Fruit fly (Drosophila melanogaster): ENCODE results near the gene CG8461.

The CG8461 gene

DNA sequence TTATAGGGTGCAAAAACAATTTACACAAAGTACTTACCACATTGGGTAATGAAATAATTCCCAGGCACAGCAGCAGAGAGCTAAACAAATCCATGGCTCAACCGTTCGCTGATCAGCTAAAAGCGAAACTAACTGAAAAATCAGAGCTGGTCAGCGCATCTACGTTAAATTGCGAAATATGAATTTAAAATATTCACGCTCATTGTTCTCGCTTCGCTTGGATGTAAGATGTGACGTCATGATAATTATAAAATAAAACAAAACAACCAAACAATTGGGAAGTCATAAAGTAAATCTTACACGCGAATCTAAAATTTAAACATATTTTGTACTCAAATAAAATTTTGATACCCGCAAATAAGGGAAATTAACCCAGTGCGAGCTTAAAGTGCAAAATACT, 46.5 kb upstream of the CG8461 start, which contains the start of gene CG14854:
Gene CG14854, minus strand, starts transcription at position 101 of the 400 bp plus-strand sequence.
- TF ChIP-seq corto (GFP tag; optimal IDR thresholded peaks at IDR 0.05) (no peak), CG3995 (GFP tag; optimal IDR thresholded peaks at IDR 0.05) (no peak), CHES-1-like (GFP tag; optimal IDR thresholded peaks at IDR 0.05) (no peak), HmgD (GFP tag; optimal IDR thresholded peaks at IDR 0.05) (no peak), Six4 (GFP tag; optimal IDR thresholded peaks at IDR 0.05) (no peak), usp (GFP tag; optimal IDR thresholded peaks at IDR 0.05) (no peak), Dll (GFP tag; IDR thresholded peaks at IDR 0.05; ENCODE audit: partially characterized antibody) (no peak), CG43689 (GFP tag; IDR thresholded peaks at IDR 0.05) (no peak), Jarid2 (GFP tag; optimal IDR thresholded peaks at IDR 0.05) (no peak), Doc3 (GFP tag; IDR thresholded peaks at IDR 0.05; ENCODE audit: partially characterized antibody) (no peak), CG2199 (GFP tag; IDR thresholded peaks at IDR 0.05) (no peak), CG2889 (GFP tag; IDR thresholded peaks at IDR 0.05) (no peak), gro (GFP tag; optimal IDR thresholded peaks at IDR 0.05) (no peak)

DNA sequence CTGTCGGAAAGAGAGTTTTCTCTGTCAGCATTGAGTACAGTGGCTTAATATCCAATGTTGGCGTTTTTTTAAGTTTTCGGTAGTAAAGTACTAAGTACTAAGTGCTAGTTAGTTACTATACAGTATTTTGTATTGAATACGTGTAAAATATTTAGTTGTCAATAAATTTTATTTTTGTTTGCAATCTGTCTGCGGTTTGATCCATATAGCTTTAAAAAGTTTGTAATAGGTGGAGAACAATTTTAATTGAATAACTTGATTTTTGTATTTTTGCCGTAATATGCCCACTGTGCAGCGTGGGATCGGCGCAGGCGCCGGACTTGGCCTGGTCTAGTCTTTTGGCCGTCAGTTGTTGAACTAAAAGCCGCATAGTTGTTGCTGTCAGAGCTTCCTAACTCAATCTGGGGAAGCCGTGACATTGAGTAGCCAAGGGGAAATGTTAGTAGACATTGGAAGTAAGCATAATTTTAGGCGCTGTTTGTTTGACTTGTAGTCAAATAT, 45.0 kb upstream of the CG8461 start:
- TF ChIP-seq CG12744 (GFP tag; optimal IDR thresholded peaks at IDR 0.05) (peak; percentile 88), zfh2 (GFP tag; optimal IDR thresholded peaks at IDR 0.05) (peak; percentile 86), cas (GFP tag; IDR thresholded peaks at IDR 0.05) (0 out of 2 replicates have a peak, but pooled peaks have one; percentile 23), Fer2 (tag; optimal IDR thresholded peaks at IDR 0.05) (peak; percentile 87), CG3847 (GFP tag; IDR thresholded peaks at IDR 0.05) (peak; percentile 81), CG3838 (GFP tag; optimal IDR thresholded peaks at IDR 0.05) (peak; percentile 48), ara (GFP tag; IDR thresholded peaks at IDR 0.05) (peak; percentile 64), sna (GFP tag; IDR thresholded peaks at IDR 0.05; ENCODE audit: partially characterized antibody) (no peak), Pdp1 (GFP tag; optimal IDR thresholded peaks at IDR 0.05) (peak; percentile 82), E2f1 (GFP tag; IDR thresholded peaks at IDR 0.05) (peak; percentile 78), yki (optimal IDR thresholded peaks at IDR 0.05) (no peak), luna (GFP tag; optimal IDR thresholded peaks at IDR 0.05) (peak; percentile 78), z (GFP tag; IDR thresholded peaks at IDR 0.05) (0 out of 3 replicates have a peak, but pooled peaks have one; percentile 41), nau (GFP tag; optimal IDR thresholded peaks at IDR 0.05) (peak; percentile 93), ase (GFP tag; IDR thresholded peaks at IDR 0.05) (peak; percentile 77; the same call in 2 of the 3 replicates), Optix (GFP tag; IDR thresholded peaks at IDR 0.05) (no peak; the same call in 2 of the 3 replicates), dan (GFP tag; IDR thresholded peaks at IDR 0.05) (no peak), CkIIα-i1 (GFP tag; IDR thresholded peaks at IDR 0.05) (peak; percentile 19; the same call in 1 of the 2 replicates), pb (GFP tag; optimal IDR thresholded peaks at IDR 0.05) (peak; percentile 90), CG17568 (GFP tag; optimal IDR thresholded peaks at IDR 0.05) (peak; percentile 84), corto (GFP tag; optimal IDR thresholded peaks at IDR 0.05) (no peak), HHEX (GFP tag; optimal IDR thresholded peaks at IDR 0.05) (peak; percentile 94), gcm (GFP tag; optimal IDR thresholded peaks at IDR 0.05) (peak; percentile 91), CG10321 (GFP tag; IDR thresholded peaks at IDR 0.05) (peak; percentile 47; the same call in 1 of the 2 replicates), Hr51 (GFP tag; optimal IDR thresholded peaks at IDR 0.05) (peak; percentile 81 to 97), CG2199 (GFP tag; IDR thresholded peaks at IDR 0.05) (peak; percentile 78; the same call in 1 of the 3 replicates), CG42726 (GFP tag; IDR thresholded peaks at IDR 0.05; ENCODE audit: partially characterized antibody) (no peak), TFAM (GFP tag; optimal IDR thresholded peaks at IDR 0.05) (no peak), lmd (GFP tag; IDR thresholded peaks at IDR 0.05) (peak; percentile 89), CG8290 (GFP tag; optimal IDR thresholded peaks at IDR 0.05) (no peak), CG8290 (tag; optimal IDR thresholded peaks at IDR 0.05) (peak in 1 of 2 experiments; percentile 60), CG9932 (GFP tag; IDR thresholded peaks at IDR 0.05) (peak; percentile 81), crol (GFP tag; IDR thresholded peaks at IDR 0.05) (no peak), CG16815 (GFP tag; optimal IDR thresholded peaks at IDR 0.05) (peak; percentile 73), Fer3 (tag; optimal IDR thresholded peaks at IDR 0.05) (peak; percentile 91), zf30C (GFP tag; optimal IDR thresholded peaks at IDR 0.05) (no peak), Dek (tag; optimal IDR thresholded peaks at IDR 0.05) (peak; percentile 93), slp2 (GFP tag; optimal IDR thresholded peaks at IDR 0.05) (peak; percentile 83), CG1233 (GFP tag; optimal IDR thresholded peaks at IDR 0.05) (peak; percentile 89)
